Fruit fly (Drosophila melanogaster) whole organism, embryonic: ENCODE data around the gene COX6B.

Experiments
- Aef1 ChIP-seq: fragments of 200-800 bp; sonication (Bioruptor generic); IDR thresholded peaks from 3 replicates; pipeline ENCODE4 v1.3.6; 2022; ENCODE audit warnings: missing biosample characterization, missing genetic modification characterization
- Antp ChIP-seq: fragments of 200-800 bp; sonication (Bioruptor generic); optimal IDR thresholded peaks from 3 replicates; lab custom pipeline; 2016; ENCODE audit warnings: missing biosample characterization, missing genetic modification characterization
- Atf-2 ChIP-seq: fragments of 200-800 bp; sonication (Bioruptor generic); optimal IDR thresholded peaks from 2 replicates; lab custom pipeline; 2016; ENCODE audit warnings: missing biosample characterization, missing genetic modification characterization
- Bdp1 ChIP-seq: fragments of 200-800 bp; sonication (Bioruptor generic); optimal IDR thresholded peaks from 3 replicates; lab custom pipeline; 2016; ENCODE audit warnings: missing biosample characterization, missing genetic modification characterization
- CG10267 ChIP-seq: fragments of 200-800 bp; sonication (Bioruptor generic); optimal IDR thresholded peaks from 2 replicates; lab custom pipeline; 2018; ENCODE audit warnings: missing biosample characterization, mild to moderate bottlenecking, missing genetic modification characterization, moderate library complexity
- CG10366 ChIP-seq: fragments of 200-800 bp; sonication (Bioruptor generic); IDR thresholded peaks from 2 replicates; pipeline ENCODE4 v1.3.6; 2022; ENCODE audit warnings: missing biosample characterization, missing genetic modification characterization
- CG11504 ChIP-seq: fragments of 200-800 bp; sonication (Bioruptor generic); optimal IDR thresholded peaks from 3 replicates; lab custom pipeline; 2019; ENCODE audit warnings: missing biosample characterization, mild to moderate bottlenecking, missing genetic modification characterization, moderate library complexity
- CG16813 ChIP-seq: fragments of 200-800 bp; sonication (Bioruptor generic); IDR thresholded peaks from 3 replicates; pipeline ENCODE4 v1.3.6; 2022; ENCODE audit warnings: missing biosample characterization, missing genetic modification characterization; ENCODE audit not compliant: partially characterized antibody
- CG17568 ChIP-seq: fragments of 200-800 bp; sonication (Bioruptor generic); optimal IDR thresholded peaks from 2 replicates; lab custom pipeline; 2018; ENCODE audit warnings: missing biosample characterization, mild to moderate bottlenecking, missing genetic modification characterization, moderate library complexity
- CG17612 ChIP-seq: fragments of 200-800 bp; sonication (Bioruptor generic); IDR thresholded peaks from 2 replicates; pipeline ENCODE4 v1.3.6; 2022; ENCODE audit warnings: missing biosample characterization, missing genetic modification characterization
- CG2120 ChIP-seq: fragments of 200-800 bp; sonication (Bioruptor generic); optimal IDR thresholded peaks from 3 replicates; lab custom pipeline; 2016; ENCODE audit warnings: missing biosample characterization, missing genetic modification characterization
- CG2129 ChIP-seq: fragments of 200-800 bp; sonication (Bioruptor generic); IDR thresholded peaks from 2 replicates; pipeline ENCODE4 v1.3.6; 2022; ENCODE audit warnings: missing biosample characterization, missing genetic modification characterization; ENCODE audit not compliant: partially characterized antibody
- CG2678 ChIP-seq: fragments of 200-800 bp; sonication (Bioruptor generic); optimal IDR thresholded peaks from 3 replicates; lab custom pipeline; 2019; ENCODE audit warnings: missing biosample characterization, mild to moderate bottlenecking, missing genetic modification characterization, moderate library complexity
- CG4360 ChIP-seq: fragments of 200-800 bp; sonication (Bioruptor generic); IDR thresholded peaks from 2 replicates; pipeline ENCODE4 v1.3.6; 2022; ENCODE audit warnings: missing biosample characterization, missing genetic modification characterization
- CG4404 ChIP-seq: fragments of 200-800 bp; sonication (Bioruptor generic); IDR thresholded peaks from 2 replicates; pipeline ENCODE4 v1.3.6; 2022; ENCODE audit warnings: missing biosample characterization, missing genetic modification characterization
- CG4424 ChIP-seq: fragments of 200-800 bp; sonication (Bioruptor generic); optimal IDR thresholded peaks from 3 replicates; lab custom pipeline; 2016; ENCODE audit warnings: missing biosample characterization, missing genetic modification characterization
- CG6254 ChIP-seq: fragments of 200-800 bp; sonication (Bioruptor generic); optimal IDR thresholded peaks from 3 replicates; lab custom pipeline; 2017; ENCODE audit warnings: mild to moderate bottlenecking, missing biosample characterization, missing genetic modification reagents, missing genetic modification characterization
- CG7745 ChIP-seq: fragments of 200-800 bp; sonication (Bioruptor generic); optimal IDR thresholded peaks from 2 replicates; lab custom pipeline; 2018; ENCODE audit warnings: missing biosample characterization, mild to moderate bottlenecking, missing genetic modification characterization, moderate library complexity
- CG8281 ChIP-seq: fragments of 200-800 bp; sonication (Bioruptor generic); optimal IDR thresholded peaks from 2 replicates; lab custom pipeline; 2018; ENCODE audit warnings: missing biosample characterization, mild to moderate bottlenecking, missing genetic modification characterization, moderate library complexity
- CG8478 ChIP-seq: fragments of >200 bp; optimal IDR thresholded peaks from 2 replicates; lab custom pipeline; 2018
- ERR ChIP-seq: fragments of 200-800 bp; sonication (Bioruptor generic); optimal IDR thresholded peaks from 2 replicates; lab custom pipeline; 2016; ENCODE audit warnings: missing biosample characterization, missing genetic modification characterization
- Ets65A ChIP-seq: fragments of 200-800 bp; sonication (Bioruptor generic); peaks from one replicate; lab custom pipeline; 2016; ENCODE audit warnings: missing biosample characterization, missing genetic modification characterization
- H15 ChIP-seq: fragments of 200-800 bp; sonication (Bioruptor generic); IDR thresholded peaks from 3 replicates; pipeline ENCODE4 v1.3.6; 2022; ENCODE audit warnings: missing biosample characterization, missing genetic modification characterization
- Hey ChIP-seq: fragments of 200-800 bp; sonication (Bioruptor generic); optimal IDR thresholded peaks from 3 replicates; lab custom pipeline; 2018; ENCODE audit warnings: missing biosample characterization, mild to moderate bottlenecking, missing genetic modification characterization
- Nf-YB ChIP-seq: fragments of 200-800 bp; sonication (Bioruptor generic); optimal IDR thresholded peaks from 3 replicates; lab custom pipeline; 2019; ENCODE audit warnings: missing biosample characterization, mild to moderate bottlenecking, missing genetic modification characterization, moderate library complexity
- Oaz ChIP-seq: fragments of 200-800 bp; sonication (Bioruptor generic); IDR thresholded peaks from 2 replicates; pipeline ENCODE4 v1.3.6; 2022; ENCODE audit warnings: missing biosample characterization, missing genetic modification characterization
- Pdp1 ChIP-seq, 2 experiments: fragments of 200-800 bp; sonication (Bioruptor generic); optimal IDR thresholded peaks; 3 replicates each; lab custom pipeline; 2016; ENCODE audit warnings: missing biosample characterization in 2 of 2, missing genetic modification characterization in 2 of 2, mild to moderate bottlenecking in 1 of 2, moderate library complexity in 1 of 2
- Poxn ChIP-seq: fragments of 200-800 bp; sonication (Bioruptor generic); IDR thresholded peaks from 2 replicates; pipeline ENCODE4 v1.3.6; 2022; ENCODE audit warnings: missing biosample characterization, missing genetic modification characterization
- ab ChIP-seq: fragments of 200-800 bp; sonication (Bioruptor generic); optimal IDR thresholded peaks from 2 replicates; lab custom pipeline; 2016; ENCODE audit warnings: missing biosample characterization, missing genetic modification characterization
- ac ChIP-seq: fragments of 200-800 bp; sonication (Bioruptor generic); optimal IDR thresholded peaks from 3 replicates; lab custom pipeline; 2017; ENCODE audit warnings: missing biosample characterization, mild to moderate bottlenecking, missing genetic modification characterization
- ato ChIP-seq: fragments of 200-800 bp; sonication (Bioruptor generic); IDR thresholded peaks from 2 replicates; pipeline ENCODE4 v1.3.6; 2022; ENCODE audit warnings: missing biosample characterization, missing genetic modification characterization; ENCODE audit not compliant: partially characterized antibody
- az2 ChIP-seq: fragments of 200-800 bp; sonication (Bioruptor generic); optimal IDR thresholded peaks from 3 replicates; lab custom pipeline; 2016; ENCODE audit warnings: missing biosample characterization, missing genetic modification characterization
- dmrt11E ChIP-seq: fragments of 200-800 bp; sonication (Bioruptor generic); optimal IDR thresholded peaks from 3 replicates; lab custom pipeline; 2018; ENCODE audit warnings: missing biosample characterization, mild to moderate bottlenecking, missing genetic modification characterization, moderate library complexity
- ems ChIP-seq: fragments of 200-800 bp; sonication (Bioruptor generic); optimal IDR thresholded peaks from 3 replicates; lab custom pipeline; 2016; ENCODE audit warnings: missing biosample characterization, missing genetic modification characterization
- fd96Cb ChIP-seq: fragments of 200-800 bp; sonication (Bioruptor generic); optimal IDR thresholded peaks from 2 replicates; lab custom pipeline; 2018; ENCODE audit warnings: missing biosample characterization, mild to moderate bottlenecking, missing genetic modification characterization, moderate library complexity
- gsb ChIP-seq: fragments of 200-800 bp; sonication (Bioruptor generic); IDR thresholded peaks from 2 replicates; pipeline ENCODE4 v1.3.6; 2022; ENCODE audit warnings: missing biosample characterization, missing genetic modification characterization
- gsb-n ChIP-seq: fragments of 200-800 bp; sonication (Bioruptor generic); optimal IDR thresholded peaks from 3 replicates; lab custom pipeline; 2018; ENCODE audit warnings: missing biosample characterization, mild to moderate bottlenecking, missing genetic modification characterization
- hth ChIP-seq: fragments of >200 bp; optimal IDR thresholded peaks from 2 replicates; lab custom pipeline; 2017; ENCODE audit warnings: inconsistent platforms
- kay ChIP-seq: fragments of 200-800 bp; sonication (Bioruptor generic); optimal IDR thresholded peaks from 2 replicates; lab custom pipeline; 2016; ENCODE audit warnings: missing biosample characterization, missing genetic modification characterization
- kni ChIP-seq: fragments of 200-800 bp; sonication (Bioruptor generic); optimal IDR thresholded peaks from 3 replicates; lab custom pipeline; 2017; ENCODE audit warnings: mild to moderate bottlenecking, missing biosample characterization, missing genetic modification reagents, missing genetic modification characterization
- lmd ChIP-seq: fragments of 200-800 bp; sonication (Bioruptor generic); IDR thresholded peaks from 2 replicates; pipeline ENCODE4 v1.3.6; 2022; ENCODE audit warnings: missing biosample characterization, missing genetic modification characterization
- maf-S ChIP-seq: fragments of 200-800 bp; sonication (Bioruptor generic); optimal IDR thresholded peaks from 2 replicates; lab custom pipeline; 2016; ENCODE audit warnings: missing biosample characterization, missing genetic modification characterization
- mld ChIP-seq: fragments of 200-800 bp; sonication (Bioruptor generic); IDR thresholded peaks from 3 replicates; pipeline ENCODE4 v1.3.6; 2022; ENCODE audit warnings: missing biosample characterization, missing genetic modification characterization; ENCODE audit not compliant: partially characterized antibody
- pho ChIP-seq: fragments of 200-800 bp; sonication (Bioruptor generic); optimal IDR thresholded peaks from 2 replicates; lab custom pipeline; 2016; ENCODE audit warnings: missing biosample characterization, missing genetic modification characterization
- prd ChIP-seq, 3 experiments: fragments of >200 bp in 2 of 3; fragments of 200-800 bp in 1 of 3; sonication (Bioruptor generic) in 1 of 3; optimal IDR thresholded peaks in 2 of 3; IDR thresholded peaks in 1 of 3; 2 replicates in 2 of 3; 3 replicates in 1 of 3; pipeline versions ENCODE4 v1.3.6 to Lab custom; 2017 to 2022; ENCODE audit warnings: missing biosample characterization in 1 of 3, missing genetic modification characterization in 1 of 3
- sd ChIP-seq: fragments of 200-800 bp; sonication (Bioruptor generic); optimal IDR thresholded peaks from 3 replicates; lab custom pipeline; 2018; ENCODE audit warnings: missing biosample characterization, mild to moderate bottlenecking, missing genetic modification characterization, moderate library complexity
- sens ChIP-seq: fragments of 200-800 bp; sonication (Bioruptor generic); peaks from one replicate; lab custom pipeline; 2016; ENCODE audit warnings: missing biosample characterization, missing genetic modification characterization
- slou ChIP-seq: fragments of 200-800 bp; sonication (Bioruptor generic); optimal IDR thresholded peaks from 3 replicates; lab custom pipeline; 2016; ENCODE audit warnings: missing biosample characterization, missing genetic modification characterization
- tna ChIP-seq: fragments of 200-800 bp; sonication (Bioruptor generic); IDR thresholded peaks from 2 replicates; pipeline ENCODE4 v1.3.6; 2022; ENCODE audit warnings: missing biosample characterization, missing genetic modification characterization; ENCODE audit not compliant: partially characterized antibody
- vnd ChIP-seq: fragments of 200-800 bp; sonication (Bioruptor generic); IDR thresholded peaks from 3 replicates; pipeline ENCODE4 v1.3.6; 2022; ENCODE audit warnings: missing biosample characterization, missing genetic modification characterization; ENCODE audit not compliant: partially characterized antibody
- yki ChIP-seq: fragments of >200 bp; optimal IDR thresholded peaks from 3 replicates; lab custom pipeline; 2018
- zfh1 ChIP-seq: fragments of 200-800 bp; sonication (Bioruptor generic); IDR thresholded peaks from 3 replicates; pipeline ENCODE4 v1.3.6; 2022; ENCODE audit warnings: missing biosample characterization, missing genetic modification characterization

The COX6B gene

dm6 chrX:19783457-19783856 is 39.3 kb upstream of the COX6B start, which contains the start of gene zld (continued):
- TF ChIP-seq CG10366 (GFP tag; lab: Robert Waterston, UW) (no peak), CG16813 (GFP tag; lab: Robert Waterston, UW) (no peak), CG8478 (lab: Kevin White, UChicago) (no peak), yki (lab: Kevin White, UChicago) (no peak), CG17612 (GFP tag; lab: Robert Waterston, UW) (no peak), CG4424 (GFP tag; lab: Kevin White, UChicago) (no peak), ems (no peak), Nf-YB (GFP tag; lab: Kevin White, UChicago) (no peak), Aef1 (GFP tag; lab: Robert Waterston, UW) (no peak), fd96Cb (no peak), az2 (GFP tag; lab: Kevin White, UChicago) (no peak), gsb-n (tag; lab: Kevin White, UChicago) (peak; percentile 56), ac (GFP tag; lab: Kevin White, UChicago) (no peak), CG8281 (no peak), CG10267 (no peak), CG17568 (GFP tag; lab: Kevin White, UChicago) (no peak), vnd (GFP tag; lab: Robert Waterston, UW) (no peak), Hey (tag; lab: Kevin White, UChicago) (no peak), ab (no peak), Atf-2 (GFP tag; lab: Kevin White, UChicago) (no peak), ato (GFP tag; lab: Robert Waterston, UW) (0 out of 2 replicates have a peak, but pooled peaks have one; percentile 42), lmd (no peak), CG7745 (tag; lab: Kevin White, UChicago) (no peak), sens (peak; percentile 85), ERR (no peak), CG2678 (no peak), Poxn (no peak), Oaz (GFP tag; lab: Robert Waterston, UW) (no peak), Ets65A (GFP tag; lab: Kevin White, UChicago) (no peak), Bdp1 (no peak), tna (no peak), hth (lab: Kevin White, UChicago) (no peak), CG11504 (tag; lab: Kevin White, UChicago) (no peak), zfh1 (peak; percentile 54; the same call in 2 of the 3 replicates), prd (optimal IDR thresholded peaks at IDR 0.05; lab: Kevin White, UChicago) (no peak), prd (GFP tag; IDR thresholded peaks at IDR 0.05; lab: Robert Waterston, UW) (no peak), mld (GFP tag; lab: Robert Waterston, UW) (no peak), slou (no peak), pho (GFP tag; lab: Kevin White, UChicago) (no peak), CG4404 (no peak), Pdp1 (GFP tag; optimal IDR thresholded peaks at IDR 0.05; lab: Kevin White, UChicago) (peak in 1 of 2 experiments; percentile 17), gsb (GFP tag; lab: Robert Waterston, UW) (no peak), kni (GFP tag; lab: Kevin White, UChicago) (peak; percentile 15), CG4360 (GFP tag; lab: Robert Waterston, UW) (peak; percentile 49), H15 (GFP tag; lab: Robert Waterston, UW) (no peak), sd (tag; lab: Kevin White, UChicago) (no peak), CG6254 (GFP tag; lab: Kevin White, UChicago) (no peak), maf-S (GFP tag; lab: Kevin White, UChicago) (no peak), kay (GFP tag; lab: Kevin White, UChicago) (no peak), Antp (GFP tag; lab: Kevin White, UChicago) (no peak), CG2129 (no peak), CG2120 (GFP tag; lab: Kevin White, UChicago) (no peak), dmrt11E (tag; lab: Kevin White, UChicago) (no peak)
